Worm (Caenorhabditis elegans) whole organism, L4/young adult: ENCODE measurements around the gene scl-2.

Experiments
- W03F9.2 ChIP-seq: fragments of 150-350 bp; optimal IDR thresholded peaks from 2 replicates; lab custom pipeline; 2014; ENCODE audit warnings: missing biosample characterization, missing genetic modification characterization
- him-1 ChIP-seq: sonication (generic microtip); optimal IDR thresholded peaks from 2 replicates; lab custom pipeline; 2016; ENCODE audit warnings: missing genotype, missing genetic modification reagents, missing genetic modification characterization, missing compliant biosample characterization

- no peak for TF ChIP-seq him-1
- no peak for TF ChIP-seq W03F9.2 (tag; lab: Kevin White, UChicago)
Observed at ce11 chrIV:13108430-13108829, 50.9 kb downstream of the scl-2 start.
